Fruit fly (Drosophila melanogaster): ENCODE data around the gene JhI-21.

- TF ChIP-seq CG8478 (optimal IDR thresholded peaks at IDR 0.05) (no peak), usp (GFP tag; optimal IDR thresholded peaks at IDR 0.05) (no peak), EcR (GFP tag; optimal IDR thresholded peaks at IDR 0.05) (no peak), Dll (optimal IDR thresholded peaks at IDR 0.05) (no peak)
These were observed 15.3 kb downstream of the JhI-21 start, which contains the start of gene CG6766 for dm6 chr2L:12040510-12040909.
